Fruit fly (Drosophila melanogaster) whole organism, wandering third instar larva: ENCODE results near the gene CG11893.

Source experiments
- Abd-B ChIP-seq: fragments of >200 bp; optimal IDR thresholded peaks from 2 replicates; lab custom pipeline; 2017; ENCODE audit warnings: missing biosample characterization, missing genetic modification characterization
- Hnf4 ChIP-seq: fragments of 200-800 bp; sonication (Bioruptor generic); optimal IDR thresholded peaks from 2 replicates; lab custom pipeline; 2016; ENCODE audit warnings: missing biosample characterization, mild to moderate bottlenecking, missing genetic modification characterization
- OdsH ChIP-seq: fragments of 200-800 bp; sonication (Bioruptor generic); optimal IDR thresholded peaks from 2 replicates; lab custom pipeline; 2016; ENCODE audit warnings: missing biosample characterization, mild to moderate bottlenecking, missing genetic modification characterization
- Vsx2 ChIP-seq: fragments of 200-300, 225-300 bp; sonication (Bioruptor generic); optimal IDR thresholded peaks from 2 replicates; lab custom pipeline; 2018; ENCODE audit warnings: missing biosample characterization, missing genetic modification characterization; ENCODE audit not compliant: partially characterized antibody
- br ChIP-seq: fragments of 200-800 bp; sonication (Bioruptor generic); optimal IDR thresholded peaks from 2 replicates; lab custom pipeline; 2016; ENCODE audit warnings: missing biosample characterization, missing genetic modification characterization
- brk ChIP-seq: fragments of 200-800 bp; sonication (Bioruptor generic); optimal IDR thresholded peaks from 2 replicates; lab custom pipeline; 2016; ENCODE audit warnings: missing biosample characterization, mild to moderate bottlenecking, missing genetic modification characterization
- h ChIP-seq: fragments of 200-800 bp; sonication (Bioruptor generic); optimal IDR thresholded peaks from 3 replicates; lab custom pipeline; 2016; ENCODE audit warnings: missing biosample characterization, mild to moderate bottlenecking, missing genetic modification characterization
- pan ChIP-seq: fragments of >200 bp; optimal IDR thresholded peaks from 2 replicates; lab custom pipeline; 2017
- psq ChIP-seq: fragments of 200-800 bp; sonication (Bioruptor generic); optimal IDR thresholded peaks from 3 replicates; lab custom pipeline; 2017; ENCODE audit warnings: missing biosample characterization, mild to moderate bottlenecking, missing genetic modification characterization, moderate library complexity

DNA sequence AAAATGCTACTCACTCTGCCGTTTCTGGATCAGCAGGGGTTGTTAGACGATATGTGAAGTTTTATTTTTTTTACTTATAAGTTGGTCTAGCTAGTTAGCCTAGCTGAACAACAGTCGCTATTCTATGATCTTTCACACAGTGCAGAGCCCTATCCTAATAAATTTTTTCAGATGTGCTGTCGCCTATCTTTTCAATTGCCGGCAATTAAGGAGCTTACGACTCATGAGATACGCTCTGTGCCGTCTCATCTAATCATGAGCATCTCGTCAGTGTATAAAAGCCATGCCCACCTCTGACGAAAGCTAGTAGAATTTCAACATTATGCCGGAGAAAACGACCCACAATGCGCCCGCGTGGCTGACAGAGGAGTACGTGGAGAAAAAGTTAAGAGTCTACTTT is 19.8 kb upstream of the CG11893 start, which contains the start of the genes CG11889 and CG11891:
- TF ChIP-seq Vsx2, result no peak
- TF ChIP-seq OdsH, result no peak
- no peak for TF ChIP-seq Hnf4
- no peak for TF ChIP-seq brk (GFP tag; lab: Kevin White, UChicago)
- no peak for TF ChIP-seq br (GFP tag; lab: Kevin White, UChicago)
- no peak for TF ChIP-seq h
- no peak for TF ChIP-seq psq (GFP tag; lab: Kevin White, UChicago)
- TF ChIP-seq pan (lab: Kevin White, UChicago), result no peak
- no peak for TF ChIP-seq Abd-B (GFP tag; lab: Kevin White, UChicago)
